Worm (Caenorhabditis elegans) whole organism, late embryonic: Measurements from ENCODE around the gene npr-17.

ENCODE experiments used
- C08G9.2 ChIP-seq: sonication (generic microtip); optimal IDR thresholded peaks from 2 replicates; lab custom pipeline; 2016; ENCODE audit warnings: mild to moderate bottlenecking, missing genetic modification characterization, moderate library complexity, missing compliant biosample characterization
- K02D7.2 ChIP-seq: sonication (generic microtip); optimal IDR thresholded peaks from 2 replicates; lab custom pipeline; 2017; ENCODE audit warnings: mild to moderate bottlenecking, missing genetic modification characterization, missing compliant biosample characterization
- K09A11.1 ChIP-seq: sonication (generic microtip); optimal IDR thresholded peaks from 2 replicates; lab custom pipeline; 2017; ENCODE audit warnings: antibody characterized with exemption, mild to moderate bottlenecking, missing genetic modification characterization, missing compliant biosample characterization; ENCODE audit not compliant: insufficient read depth
- ahr-1 ChIP-seq: sonication (generic microtip); optimal IDR thresholded peaks from 2 replicates; lab custom pipeline; 2016; ENCODE audit warnings: missing genetic modification characterization, missing compliant biosample characterization
- ceh-14 ChIP-seq: sonication (generic microtip); optimal IDR thresholded peaks from 2 replicates; lab custom pipeline; 2016; ENCODE audit warnings: missing genotype, missing genetic modification characterization, missing compliant biosample characterization
- ceh-19 ChIP-seq: fragments of 200-800 bp; sonication (Bioruptor generic); optimal IDR thresholded peaks from 2 replicates; lab custom pipeline; 2018; ENCODE audit warnings: mild to moderate bottlenecking, missing genetic modification characterization, missing compliant biosample characterization
- ceh-24 ChIP-seq: sonication (generic microtip); optimal IDR thresholded peaks from 2 replicates; lab custom pipeline; 2016; ENCODE audit warnings: mild to moderate bottlenecking, missing genetic modification characterization, missing compliant biosample characterization
- ceh-30 ChIP-seq: fragments of 150-350 bp; optimal IDR thresholded peaks from 2 replicates; lab custom pipeline; 2014; ENCODE audit warnings: missing biosample characterization, missing genetic modification characterization
- ceh-31 ChIP-seq: sonication (generic microtip); optimal IDR thresholded peaks from 2 replicates; lab custom pipeline; 2016; ENCODE audit warnings: missing genetic modification characterization, missing compliant biosample characterization
- ceh-48 ChIP-seq: sonication (generic microtip); optimal IDR thresholded peaks from 2 replicates; lab custom pipeline; 2016; ENCODE audit warnings: missing genetic modification characterization, inconsistent platforms, missing compliant biosample characterization
- che-1 ChIP-seq: sonication (generic microtip); optimal IDR thresholded peaks from 2 replicates; lab custom pipeline; 2016; ENCODE audit warnings: mild to moderate bottlenecking, missing genetic modification characterization, missing compliant biosample characterization
- dmd-4 ChIP-seq: sonication (generic microtip); optimal IDR thresholded peaks from 2 replicates; lab custom pipeline; 2016; ENCODE audit warnings: borderline replicate concordance, missing genetic modification characterization, missing compliant biosample characterization
- elt-4 ChIP-seq: sonication (generic microtip); optimal IDR thresholded peaks from 2 replicates; lab custom pipeline; 2016; ENCODE audit warnings: missing genetic modification characterization, missing compliant biosample characterization
- ets-4 ChIP-seq: sonication (generic microtip); optimal IDR thresholded peaks from 2 replicates; lab custom pipeline; 2016; ENCODE audit warnings: missing genetic modification characterization, missing compliant biosample characterization
- eyg-1 ChIP-seq: sonication (generic microtip); optimal IDR thresholded peaks from 2 replicates; lab custom pipeline; 2016; ENCODE audit warnings: missing genotype, missing genetic modification characterization, missing compliant biosample characterization
- fax-1 ChIP-seq: sonication (generic microtip); optimal IDR thresholded peaks from 2 replicates; lab custom pipeline; 2016; ENCODE audit warnings: missing genotype, missing genetic modification characterization, missing compliant biosample characterization
- fkh-10 ChIP-seq: fragments of 150-350 bp; optimal IDR thresholded peaks from 2 replicates; lab custom pipeline; 2014; ENCODE audit warnings: missing biosample characterization, missing genetic modification reagents, missing genetic modification characterization
- hlh-13 ChIP-seq: fragments of 200-800 bp; sonication (Bioruptor generic); optimal IDR thresholded peaks from 2 replicates; lab custom pipeline; 2018; ENCODE audit warnings: mild to moderate bottlenecking, missing genetic modification characterization, missing compliant biosample characterization
- hlh-15 ChIP-seq: sonication (generic microtip); optimal IDR thresholded peaks from 2 replicates; lab custom pipeline; 2016; ENCODE audit warnings: missing genetic modification characterization, missing compliant biosample characterization
- hlh-8 ChIP-seq: sonication (generic microtip); optimal IDR thresholded peaks from 2 replicates; lab custom pipeline; 2016; ENCODE audit warnings: missing genotype, missing genetic modification characterization, missing compliant biosample characterization
- lim-6 ChIP-seq: sonication (generic microtip); optimal IDR thresholded peaks from 2 replicates; lab custom pipeline; 2016; ENCODE audit warnings: missing genetic modification characterization, missing compliant biosample characterization
- nfya-1 ChIP-seq: sonication (generic microtip); optimal IDR thresholded peaks from 2 replicates; lab custom pipeline; 2017; ENCODE audit warnings: missing genetic modification characterization, mild to moderate bottlenecking, missing compliant biosample characterization, antibody characterized with exemption, moderate library complexity
- nhr-232 ChIP-seq: sonication (generic microtip); optimal IDR thresholded peaks from 2 replicates; lab custom pipeline; 2016; ENCODE audit warnings: missing genetic modification characterization, missing compliant biosample characterization
- odd-2 ChIP-seq: sonication (generic microtip); optimal IDR thresholded peaks from 2 replicates; lab custom pipeline; 2017; ENCODE audit warnings: antibody characterized with exemption, mild to moderate bottlenecking, missing genetic modification characterization, missing compliant biosample characterization
- pag-3 ChIP-seq: sonication (generic microtip); optimal IDR thresholded peaks from 2 replicates; lab custom pipeline; 2016; ENCODE audit warnings: missing compliant biosample characterization, missing genetic modification characterization, borderline replicate concordance
- pha-2 ChIP-seq: sonication (generic microtip); optimal IDR thresholded peaks from 2 replicates; lab custom pipeline; 2017; ENCODE audit warnings: mild to moderate bottlenecking, missing genetic modification characterization, missing compliant biosample characterization
- pha-4 ChIP-seq: fragments of 150-350 bp; optimal IDR thresholded peaks from 2 replicates; lab custom pipeline; 2018; ENCODE audit warnings: missing biosample characterization, missing genetic modification reagents, missing genetic modification characterization
- ref-2 ChIP-seq: sonication (generic microtip); optimal IDR thresholded peaks from 2 replicates; lab custom pipeline; 2016; ENCODE audit warnings: missing genetic modification characterization, missing compliant biosample characterization
- sox-2 ChIP-seq: fragments of 200-800 bp; sonication (Bioruptor generic); IDR thresholded peaks from 2 replicates; pipeline ENCODE4 v1.3.6; 2022; ENCODE audit warnings: missing genetic modification reagents, missing genetic modification characterization, missing compliant biosample characterization
- sox-4 ChIP-seq: sonication (generic microtip); optimal IDR thresholded peaks from 2 replicates; lab custom pipeline; 2017; ENCODE audit warnings: mild to moderate bottlenecking, missing genetic modification characterization, inconsistent platforms, missing compliant biosample characterization
- syd-9 ChIP-seq: sonication (generic microtip); optimal IDR thresholded peaks from 2 replicates; lab custom pipeline; 2016; ENCODE audit warnings: mild to moderate bottlenecking, missing genetic modification characterization, moderate library complexity, missing compliant biosample characterization
- tbx-7 ChIP-seq: sonication (generic microtip); optimal IDR thresholded peaks from 2 replicates; lab custom pipeline; 2016; ENCODE audit warnings: missing genotype, missing genetic modification characterization, missing compliant biosample characterization
- ttx-3 ChIP-seq: sonication (generic microtip); optimal IDR thresholded peaks from 2 replicates; lab custom pipeline; 2016; ENCODE audit warnings: missing genetic modification reagents, missing genetic modification characterization, missing compliant biosample characterization
- unc-42 ChIP-seq: sonication (generic microtip); optimal IDR thresholded peaks from 2 replicates; lab custom pipeline; 2016; ENCODE audit warnings: missing genotype, missing genetic modification characterization, missing compliant biosample characterization
- ztf-16 ChIP-seq: sonication (generic microtip); optimal IDR thresholded peaks from 2 replicates; lab custom pipeline; 2017; ENCODE audit warnings: missing genetic modification characterization, missing compliant biosample characterization

npr-17 gene

DNA sequence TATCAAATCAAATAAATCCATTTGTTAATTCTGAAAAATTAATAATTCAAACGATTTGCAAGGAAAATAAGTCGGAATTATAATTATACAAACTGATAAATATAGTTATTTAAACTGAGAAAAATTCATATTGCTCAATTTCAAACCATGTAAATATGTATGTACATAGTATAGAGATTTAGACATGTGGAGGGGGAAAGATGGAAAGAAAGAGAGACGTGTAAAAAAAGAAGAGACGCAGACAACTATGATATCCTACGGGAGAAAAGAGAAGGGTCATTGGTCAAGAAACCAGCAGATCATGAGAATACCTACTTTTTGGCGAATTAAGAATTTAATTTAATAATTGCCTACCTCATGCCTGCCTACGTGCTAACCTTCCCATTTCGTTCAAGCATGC lies 38.2 kb downstream of the npr-17 start, which contains the start of gene C29E4.11:
C29E4.11 (minus strand) TSS at position 30 of the 400 bp plus-strand sequence.
- TF ChIP-seq hlh-8 (tag; lab: Kevin White, UChicago), result no peak
- TF ChIP-seq che-1 (tag; lab: Kevin White, UChicago), result no peak
- peak; percentile 38 for TF ChIP-seq nfya-1 (tag; lab: Kevin White, UChicago)
- TF ChIP-seq, all 69 proteins: peak for 1

DNA sequence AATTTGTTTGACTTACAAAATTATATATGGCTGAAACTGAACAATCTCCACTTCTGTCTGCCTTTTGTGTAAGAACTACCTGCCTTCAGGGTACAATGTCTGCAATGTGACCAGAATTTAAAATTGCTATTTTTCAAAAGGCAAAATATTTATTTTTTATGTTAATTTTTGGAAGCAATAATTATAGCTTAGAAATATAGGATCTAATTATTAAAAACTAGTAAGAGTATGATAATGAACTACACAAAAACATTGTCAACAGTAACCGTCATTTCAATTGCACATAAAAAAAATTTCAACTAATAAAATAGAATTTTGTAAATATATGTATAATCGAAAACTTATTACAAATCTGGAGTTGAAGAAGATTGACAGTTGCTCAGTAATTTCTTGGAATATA lies 39.3 kb downstream of the npr-17 start, which contains the start of gene C29E4.9:
C29E4.9 (minus strand) TSS at position 101 of the 400 bp plus-strand sequence.
- TF ChIP-seq hlh-13 (GFP tag; lab: Kevin White, UChicago) (no peak), ceh-31 (tag; lab: Kevin White, UChicago) (no peak), pag-3 (tag; lab: Kevin White, UChicago) (no peak), ceh-19 (GFP tag; lab: Kevin White, UChicago) (no peak), unc-42 (tag; lab: Kevin White, UChicago) (no peak), C08G9.2 (tag; lab: Kevin White, UChicago) (no peak), eyg-1 (tag; lab: Kevin White, UChicago) (no peak), ttx-3 (tag; lab: Kevin White, UChicago) (no peak), odd-2 (tag; lab: Kevin White, UChicago) (no peak), hlh-8 (tag; lab: Kevin White, UChicago) (no peak), pha-2 (tag; lab: Kevin White, UChicago) (no peak)
- TF ChIP-seq, all 69 proteins: peak for 0

DNA sequence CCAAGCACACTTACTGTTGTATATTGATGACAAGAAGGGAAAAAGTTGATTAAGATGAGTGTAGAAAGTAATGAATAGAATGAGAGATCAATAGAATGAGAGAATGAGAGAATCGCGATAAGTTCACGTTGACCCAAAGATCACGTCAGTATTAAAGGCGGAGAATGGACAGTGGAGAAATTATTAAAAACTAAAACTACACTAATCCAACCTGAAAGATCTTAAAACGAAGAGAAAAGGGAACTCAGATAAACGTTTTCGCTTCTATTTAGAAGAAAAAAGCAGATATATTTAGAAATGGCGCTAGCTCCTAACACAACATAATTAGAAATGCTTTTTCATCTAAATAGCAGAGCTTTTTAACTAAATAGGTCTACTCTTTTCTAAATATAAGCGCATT lies 43.0 kb downstream of the npr-17 start, which contains the start of gene let-754:
let-754 (minus strand) TSS at position 101 of the 400 bp plus-strand sequence.
- TF ChIP-seq fax-1 (tag; lab: Kevin White, UChicago), result no peak
- TF ChIP-seq ttx-3 (tag; lab: Kevin White, UChicago), result no peak
- no peak for TF ChIP-seq hlh-15 (tag; lab: Kevin White, UChicago)
- TF ChIP-seq fkh-10 (GFP tag; lab: Kevin White, UChicago), result no peak
- TF ChIP-seq C08G9.2 (tag; lab: Kevin White, UChicago), result no peak
- TF ChIP-seq, all 69 proteins: peak for 0

DNA sequence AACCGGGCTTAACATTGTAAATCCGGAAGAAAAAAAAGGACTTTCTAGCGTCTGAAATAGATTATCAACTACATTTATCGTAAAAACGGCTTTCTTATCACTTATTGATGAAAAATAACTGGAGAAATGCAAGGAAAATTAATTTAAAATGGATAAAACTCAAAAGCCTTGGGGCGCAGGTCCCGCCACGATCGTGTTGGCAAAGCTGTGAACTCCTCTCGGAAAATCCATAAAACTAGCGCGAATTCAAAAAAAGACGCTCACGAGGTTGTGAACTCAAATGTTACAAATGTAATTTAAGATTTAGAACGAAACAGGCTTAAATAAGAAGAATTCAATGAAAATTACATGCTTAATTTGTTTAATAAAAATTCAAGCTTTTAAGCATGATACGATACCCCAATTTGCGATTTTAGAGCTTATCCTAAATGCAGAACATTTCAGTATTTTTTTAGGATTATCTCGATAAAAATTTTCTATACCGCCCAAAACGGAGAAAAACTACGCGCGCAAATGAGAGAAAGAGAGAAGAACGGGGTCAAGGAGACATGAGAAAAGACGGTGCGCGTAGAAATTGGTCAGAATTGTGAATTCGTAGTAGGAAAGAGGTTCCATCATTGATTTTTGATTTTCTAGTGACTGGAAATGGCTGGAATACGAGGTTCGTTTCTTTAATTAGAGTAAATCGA lies 44.0 kb downstream of the npr-17 start, which contains the start of gene C29E4.15:
C29E4.15 (plus strand) TSS at position 547 of the 689 bp plus-strand sequence.
- no peak for TF ChIP-seq ceh-48 (tag; lab: Kevin White, UChicago)
- TF ChIP-seq unc-42 (tag; lab: Kevin White, UChicago), result peak; percentile 19
- no peak for TF ChIP-seq ztf-16 (tag; lab: Kevin White, UChicago)

DNA sequence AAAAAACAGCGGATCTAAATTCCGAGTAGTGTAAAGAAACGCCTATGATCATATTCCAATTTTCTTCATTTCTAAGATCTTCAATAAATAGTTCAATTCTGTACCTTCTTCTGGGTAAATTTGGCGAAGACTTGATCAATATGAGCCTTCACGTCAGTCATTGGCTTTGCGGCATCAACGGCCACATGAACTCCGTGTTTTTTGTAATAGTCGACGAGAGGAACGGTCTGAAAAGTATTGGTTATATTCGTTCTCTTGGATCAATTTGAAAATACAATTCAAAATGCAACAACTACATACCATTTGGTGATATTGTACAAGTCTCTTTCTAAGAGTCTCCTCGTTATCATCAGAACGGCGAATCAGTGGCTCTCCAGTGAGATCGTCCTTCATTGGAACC lies 45.8 kb downstream of the npr-17 start:
- TF ChIP-seq K02D7.2, result no peak
- no peak for TF ChIP-seq ceh-24
- TF ChIP-seq hlh-8 (tag; lab: Kevin White, UChicago), result no peak
- no peak for TF ChIP-seq tbx-7 (tag; lab: Kevin White, UChicago)
- no peak for TF ChIP-seq ets-4 (tag; lab: Kevin White, UChicago)
- no peak for TF ChIP-seq sox-2 (GFP tag; lab: Robert Waterston, UW)
- no peak for TF ChIP-seq ahr-1 (tag; lab: Kevin White, UChicago)
- no peak for TF ChIP-seq hlh-13 (GFP tag; lab: Kevin White, UChicago)
- TF ChIP-seq fax-1 (tag; lab: Kevin White, UChicago), result no peak
- TF ChIP-seq syd-9 (tag; lab: Kevin White, UChicago), result no peak
- no peak for TF ChIP-seq dmd-4
- TF ChIP-seq ref-2 (tag; lab: Kevin White, UChicago), result no peak
- no peak for TF ChIP-seq ceh-19 (GFP tag; lab: Kevin White, UChicago)
- no peak for TF ChIP-seq hlh-15 (tag; lab: Kevin White, UChicago)
- TF ChIP-seq eyg-1 (tag; lab: Kevin White, UChicago), result no peak

DNA sequence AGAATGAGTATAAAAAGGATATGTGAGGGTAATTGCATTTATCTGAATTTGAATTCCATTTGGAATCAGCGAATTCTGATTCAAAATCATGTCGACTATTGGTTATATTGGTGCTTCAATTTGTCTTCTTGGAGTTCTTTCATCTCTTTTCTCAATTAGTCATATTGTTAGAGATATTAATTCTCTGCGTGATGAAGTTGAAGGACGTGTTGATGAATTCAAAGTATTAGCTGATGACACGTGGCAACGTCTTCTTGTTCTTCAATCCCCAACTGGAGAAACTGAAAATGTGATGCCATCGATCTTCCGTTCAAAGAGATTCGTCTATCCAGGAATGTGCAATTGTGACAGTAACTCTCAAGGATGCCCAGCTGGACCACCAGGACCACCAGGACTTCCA lies 47.5 kb downstream of the npr-17 start, which contains the start of gene col-90:
col-90 (plus strand) TSS at position 37 of the 400 bp plus-strand sequence.
- no peak for TF ChIP-seq nhr-232 (tag; lab: Kevin White, UChicago)
- no peak for TF ChIP-seq pha-4 (tag; lab: Kevin White, UChicago)
- no peak for TF ChIP-seq sox-4 (tag; lab: Kevin White, UChicago)
- TF ChIP-seq syd-9 (tag; lab: Kevin White, UChicago), result no peak
- no peak for TF ChIP-seq nfya-1 (tag; lab: Kevin White, UChicago)
- no peak for TF ChIP-seq ceh-24
- TF ChIP-seq unc-42 (tag; lab: Kevin White, UChicago), result no peak
- TF ChIP-seq hlh-15 (tag; lab: Kevin White, UChicago), result no peak
- TF ChIP-seq ceh-31 (tag; lab: Kevin White, UChicago), result no peak
- TF ChIP-seq ceh-14 (tag; lab: Kevin White, UChicago), result no peak
- no peak for TF ChIP-seq K09A11.1
- TF ChIP-seq C08G9.2 (tag; lab: Kevin White, UChicago), result no peak
- no peak for TF ChIP-seq lim-6
- TF ChIP-seq elt-4 (tag; lab: Kevin White, UChicago), result no peak
- no peak for TF ChIP-seq ceh-30 (tag; lab: Kevin White, UChicago)
